Worm (Caenorhabditis elegans) whole organism, L1 larva: ENCODE measurements around the gene C05G5.5.
A peak's percentile ranks its signal among the peaks of the same experiment; 100 is the strongest.

Experiments
- C34B4.2 ChIP-seq: sonication (generic microtip); optimal IDR thresholded peaks from 2 replicates; lab custom pipeline; 2017; ENCODE audit warnings: mild to moderate bottlenecking, missing genetic modification characterization, missing compliant biosample characterization
- Y116A8C.19 ChIP-seq: sonication (generic microtip); optimal IDR thresholded peaks from 2 replicates; lab custom pipeline; 2016; ENCODE audit warnings: missing compliant biosample characterization, missing genetic modification characterization, borderline replicate concordance
- alr-1 ChIP-seq: fragments of 200-800 bp; sonication (Bioruptor generic); optimal IDR thresholded peaks from 2 replicates; lab custom pipeline; 2018; ENCODE audit warnings: borderline replicate concordance, mild to moderate bottlenecking, missing genetic modification characterization, missing compliant biosample characterization
- blmp-1 ChIP-seq: fragments of 150-350 bp; optimal IDR thresholded peaks from 2 replicates; lab custom pipeline; 2014; ENCODE audit warnings: missing biosample characterization, missing genetic modification characterization
- ceh-8 ChIP-seq: fragments of 200-800 bp; sonication (Bioruptor generic); optimal IDR thresholded peaks from 2 replicates; lab custom pipeline; 2018; ENCODE audit warnings: mild to moderate bottlenecking, missing genetic modification characterization, moderate library complexity, missing compliant biosample characterization
- dpl-1 ChIP-seq, 3 experiments: fragments of 150-350 bp in 2 of 3; sonication (generic microtip) in 1 of 3; optimal IDR thresholded peaks; 2 replicates each; lab custom pipeline; 2014 to 2017; ENCODE audit warnings: missing biosample characterization in 3 of 3, missing genetic modification characterization in 3 of 3, missing genetic modification reagents in 3 of 3
- dsc-1 ChIP-seq: sonication (generic microtip); optimal IDR thresholded peaks from 2 replicates; lab custom pipeline; 2016; ENCODE audit warnings: mild to moderate bottlenecking, missing genetic modification characterization, missing compliant biosample characterization
- efl-1 ChIP-seq, 4 experiments: fragments of 150-350 bp; optimal IDR thresholded peaks in 3 of 4; peaks in 1 of 4; 1 replicate in 1 of 4; 2 replicates in 3 of 4; lab custom pipeline; 2014; ENCODE audit warnings: missing biosample characterization in 2 of 4, missing genetic modification characterization in 2 of 4, missing genetic modification reagents in 2 of 4
- elt-2 ChIP-seq: sonication (generic microtip); optimal IDR thresholded peaks from 2 replicates; lab custom pipeline; 2016; ENCODE audit warnings: missing genetic modification characterization, mild to moderate bottlenecking, inconsistent platforms, missing compliant biosample characterization, missing genetic modification reagents
- elt-3 ChIP-seq, 6 experiments: fragments of 150-350 bp in 1 of 6; sonication (generic microtip); optimal IDR thresholded peaks; 2 replicates each; lab custom pipeline; 2017 to 2018; ENCODE audit warnings: missing biosample characterization in 6 of 6, missing genetic modification characterization in 6 of 6, inconsistent platforms in 1 of 6
- fkh-10 ChIP-seq: sonication (generic microtip); optimal IDR thresholded peaks from 2 replicates; lab custom pipeline; 2017; ENCODE audit warnings: missing biosample characterization, missing genetic modification reagents, missing genetic modification characterization
- fos-1 ChIP-seq: fragments of 150-350 bp; optimal IDR thresholded peaks from 2 replicates; lab custom pipeline; 2014; ENCODE audit warnings: missing biosample characterization, missing genetic modification characterization
- grh-1 ChIP-seq: fragments of 200-800 bp; sonication (Bioruptor generic); IDR thresholded peaks from 2 replicates; pipeline ENCODE4 v1.3.6; 2022; ENCODE audit warnings: missing genetic modification reagents, missing genetic modification characterization, missing compliant biosample characterization
- lin-14 ChIP-seq: fragments of 200-800 bp; sonication (Bioruptor generic); optimal IDR thresholded peaks from 2 replicates; lab custom pipeline; 2018; ENCODE audit warnings: mild to moderate bottlenecking, missing genetic modification characterization, moderate library complexity, missing compliant biosample characterization
- lin-35 ChIP-seq, 2 experiments: fragments of 150-350 bp; optimal IDR thresholded peaks; 2 replicates each; lab custom pipeline; 2014; ENCODE audit warnings: missing biosample characterization in 2 of 2, missing genetic modification characterization in 2 of 2, missing genetic modification reagents in 2 of 2
- lsy-2 ChIP-seq, 2 experiments: fragments of 150-350 bp; optimal IDR thresholded peaks; 2 replicates each; lab custom pipeline; 2014; ENCODE audit warnings: missing biosample characterization in 2 of 2, missing genetic modification characterization in 2 of 2
- mab-9 ChIP-seq: fragments of 200-800 bp; sonication (Bioruptor generic); IDR thresholded peaks from 2 replicates; pipeline ENCODE4 v1.3.6; 2022; ENCODE audit warnings: missing genetic modification reagents, missing genetic modification characterization, missing compliant biosample characterization
- mdl-1 ChIP-seq, 2 experiments: fragments of 150-350 bp; optimal IDR thresholded peaks; 2 replicates each; lab custom pipeline; 2014 to 2017; ENCODE audit warnings: missing biosample characterization in 2 of 2, missing genetic modification characterization in 2 of 2, inconsistent platforms in 1 of 2
- nhr-11 ChIP-seq: fragments of 150-350 bp; optimal IDR thresholded peaks from 2 replicates; lab custom pipeline; 2014; ENCODE audit warnings: missing biosample characterization, missing genetic modification characterization
- nhr-19 ChIP-seq: fragments of 200-800 bp; sonication (Bioruptor generic); conservative IDR thresholded peaks from 2 replicates; pipeline ENCODE4 v1.3.6; 2022; ENCODE audit warnings: missing genetic modification characterization, missing compliant biosample characterization
- nhr-20 ChIP-seq: sonication (generic microtip); optimal IDR thresholded peaks from 2 replicates; lab custom pipeline; 2016; ENCODE audit warnings: mild to moderate bottlenecking, missing genetic modification characterization, missing compliant biosample characterization
- nhr-47 ChIP-seq: sonication (generic microtip); optimal IDR thresholded peaks from 2 replicates; lab custom pipeline; 2016; ENCODE audit warnings: mild to moderate bottlenecking, missing genetic modification characterization, moderate library complexity, missing compliant biosample characterization
- nhr-71 ChIP-seq: sonication (generic microtip); optimal IDR thresholded peaks from 2 replicates; lab custom pipeline; 2016; ENCODE audit warnings: mild to moderate bottlenecking, missing genetic modification characterization, moderate library complexity, missing compliant biosample characterization
- nhr-77 ChIP-seq: fragments of 150-350 bp; optimal IDR thresholded peaks from 2 replicates; lab custom pipeline; 2014; ENCODE audit warnings: missing biosample characterization, missing genetic modification characterization
- nhr-85 ChIP-seq: sonication (generic microtip); peaks from one replicate; lab custom pipeline; 2016; ENCODE audit warnings: missing genetic modification characterization, inconsistent platforms, missing compliant biosample characterization
- nhr-90 ChIP-seq: sonication (generic microtip); optimal IDR thresholded peaks from 2 replicates; lab custom pipeline; 2016; ENCODE audit warnings: mild to moderate bottlenecking, missing genetic modification characterization, missing compliant biosample characterization; ENCODE audit not compliant: poor library complexity
- skn-1 ChIP-seq: fragments of 150-350 bp; optimal IDR thresholded peaks from 2 replicates; lab custom pipeline; 2014; ENCODE audit warnings: missing biosample characterization, missing genetic modification characterization
- snpc-4 ChIP-seq: fragments of 150-350 bp; optimal IDR thresholded peaks from 2 replicates; lab custom pipeline; 2014; ENCODE audit warnings: missing biosample characterization, missing genetic modification characterization
- snu-23 ChIP-seq: sonication (generic microtip); optimal IDR thresholded peaks from 2 replicates; lab custom pipeline; 2016; ENCODE audit warnings: missing genetic modification characterization, missing compliant biosample characterization
- sup-37 ChIP-seq: fragments of 200-800 bp; sonication (Bioruptor generic); optimal IDR thresholded peaks from 2 replicates; lab custom pipeline; 2018; ENCODE audit warnings: mild to moderate bottlenecking, missing genetic modification characterization, missing compliant biosample characterization
- tbx-2 ChIP-seq: sonication (generic microtip); optimal IDR thresholded peaks from 2 replicates; lab custom pipeline; 2016; ENCODE audit warnings: missing genetic modification characterization, missing compliant biosample characterization
- zip-4 ChIP-seq: fragments of 200-800 bp; sonication (Bioruptor generic); optimal IDR thresholded peaks from 2 replicates; lab custom pipeline; 2018; ENCODE audit warnings: mild to moderate bottlenecking, missing genetic modification characterization, moderate library complexity, missing compliant biosample characterization

C05G5.5 gene

DNA sequence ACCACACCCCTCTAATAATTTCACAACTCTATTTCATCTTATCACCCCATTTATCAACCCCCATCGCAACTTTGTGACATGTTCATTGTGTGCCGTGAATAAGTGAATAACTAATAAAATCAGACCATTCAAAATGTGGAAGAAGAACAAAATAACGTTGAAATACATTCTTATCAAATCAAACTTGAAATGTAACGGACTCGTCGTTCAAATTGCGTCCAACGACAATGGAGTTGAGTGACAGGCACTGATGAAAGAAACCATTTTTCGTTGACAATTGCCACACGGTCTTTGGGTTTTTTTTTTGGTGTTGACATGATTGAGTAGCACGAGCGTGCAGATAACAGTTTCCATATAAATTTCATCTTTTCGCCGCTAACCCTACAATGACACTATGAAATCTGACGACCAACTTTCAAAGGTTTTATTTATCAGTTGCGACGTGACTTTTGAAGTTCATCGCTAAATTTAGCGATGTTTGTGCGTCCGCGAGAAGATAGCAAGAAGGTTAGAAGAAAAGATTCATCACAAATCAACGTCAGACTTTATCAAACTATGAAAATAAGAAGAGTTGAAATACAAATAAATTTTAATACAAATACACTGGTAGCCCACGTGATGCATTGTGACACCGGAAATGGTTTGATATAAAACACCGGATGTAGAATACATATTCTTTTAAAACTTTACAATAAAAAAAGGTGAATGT, 22.7 kb upstream of the C05G5.5 start:
- peak in 1 of 3 experiments; percentile 16 for TF ChIP-seq dpl-1 (GFP tag; optimal IDR thresholded peaks at IDR 0.05; lab: Kevin White, UChicago)
- TF ChIP-seq nhr-47 (tag; lab: Kevin White, UChicago): peak; percentile 22
- TF ChIP-seq elt-2 (tag; lab: Kevin White, UChicago): peak; percentile 70
- TF ChIP-seq efl-1 (optimal IDR thresholded peaks at IDR 0.05; lab: Kevin White, UChicago): no peak
- peak in 1 of 2 experiments; percentile 43 for TF ChIP-seq efl-1 (GFP tag; optimal IDR thresholded peaks at IDR 0.05 in 1 of 2; lab: Kevin White, UChicago)
- peak; percentile 51 for TF ChIP-seq tbx-2 (tag; lab: Kevin White, UChicago)
- TF ChIP-seq lin-14 (GFP tag; lab: Kevin White, UChicago): peak; percentile 63
- peak; percentile 59 for TF ChIP-seq nhr-90 (tag; lab: Kevin White, UChicago)
- peak; percentile 90 for TF ChIP-seq nhr-85 (tag; lab: Kevin White, UChicago)
- no peak for TF ChIP-seq zip-4 (GFP tag; lab: Kevin White, UChicago)
- peak; percentile 67 for TF ChIP-seq nhr-71
- peak in 1 of 2 experiments; percentile 7 for TF ChIP-seq lin-35 (GFP tag; optimal IDR thresholded peaks at IDR 0.05; lab: Kevin White, UChicago)
- peak; percentile 38 for TF ChIP-seq nhr-19 (GFP tag; lab: Robert Waterston, UW)
- TF ChIP-seq elt-3 (tag; optimal IDR thresholded peaks at IDR 0.05; lab: Kevin White, UChicago): peak in 1 of 6 experiments; percentile 19
- peak in 1 of 2 experiments; percentile 47 for TF ChIP-seq mdl-1 (tag; optimal IDR thresholded peaks at IDR 0.05; lab: Kevin White, UChicago)
- TF ChIP-seq nhr-20 (tag; lab: Kevin White, UChicago): peak; percentile 72
- TF ChIP-seq fkh-10: no peak
- TF ChIP-seq grh-1: 0 out of 2 replicates have a peak, but pooled peaks have one; percentile 16
- no peak for TF ChIP-seq snpc-4
- no peak for TF ChIP-seq Y116A8C.19 (tag; lab: Kevin White, UChicago)
- TF ChIP-seq snu-23 (GFP tag; lab: Kevin White, UChicago): peak; percentile 34

- peak in 2 of 6 experiments; percentile 61 to 78 for TF ChIP-seq elt-3 (tag; optimal IDR thresholded peaks at IDR 0.05; lab: Kevin White, UChicago)
- peak; percentile 61 for TF ChIP-seq nhr-71
- peak; percentile 54 for TF ChIP-seq snu-23 (GFP tag; lab: Kevin White, UChicago)
- no peak for TF ChIP-seq mab-9 (GFP tag; lab: Robert Waterston, UW)
- peak; percentile 18 for TF ChIP-seq skn-1 (tag; lab: Kevin White, UChicago)
- TF ChIP-seq fos-1 (tag; lab: Kevin White, UChicago): no peak
- peak in 1 of 2 experiments; percentile 51 for TF ChIP-seq lin-35 (GFP tag; optimal IDR thresholded peaks at IDR 0.05; lab: Kevin White, UChicago)
- TF ChIP-seq nhr-11 (tag; lab: Kevin White, UChicago): no peak
- TF ChIP-seq blmp-1: peak; percentile 61
- peak; percentile 37 for TF ChIP-seq nhr-90 (tag; lab: Kevin White, UChicago)
- peak in 1 of 2 experiments; percentile 8 for TF ChIP-seq lsy-2 (tag; optimal IDR thresholded peaks at IDR 0.05; lab: Kevin White, UChicago)
- TF ChIP-seq tbx-2 (tag; lab: Kevin White, UChicago): peak; percentile 61
- TF ChIP-seq nhr-47 (tag; lab: Kevin White, UChicago): peak; percentile 20
- TF ChIP-seq nhr-85 (tag; lab: Kevin White, UChicago): peak; percentile 82
- peak; percentile 74 for TF ChIP-seq nhr-20 (tag; lab: Kevin White, UChicago)
- TF ChIP-seq nhr-19 (GFP tag; lab: Robert Waterston, UW): peak; percentile 18; the same call in 1 of the 2 replicates
- TF ChIP-seq ceh-8 (GFP tag; lab: Kevin White, UChicago): no peak
- TF ChIP-seq lin-14 (GFP tag; lab: Kevin White, UChicago): peak; percentile 54
- TF ChIP-seq mdl-1 (tag; optimal IDR thresholded peaks at IDR 0.05; lab: Kevin White, UChicago): peak in 1 of 2 experiments; percentile 62
Measured at ce11 chrX:14780176-14780575, 19.3 kb upstream of the C05G5.5 start.

DNA sequence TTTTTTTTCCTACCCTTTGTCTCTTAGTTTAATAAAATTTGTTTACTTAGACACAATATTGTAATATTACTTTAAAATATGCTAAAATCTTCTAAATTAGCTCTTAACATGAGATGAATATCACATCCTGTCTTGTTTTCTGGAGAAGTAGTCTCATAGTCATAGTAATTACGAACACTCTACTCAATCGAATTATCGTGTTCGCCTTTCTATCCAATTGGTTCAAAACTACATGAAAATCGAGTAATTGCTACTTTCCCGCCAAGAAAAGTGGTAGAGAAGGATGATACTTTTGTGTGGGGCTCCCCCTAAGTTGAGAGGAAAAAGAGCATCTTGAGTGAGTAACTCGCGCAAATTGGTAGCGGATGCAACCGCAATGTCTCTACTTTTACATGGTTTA, 17.2 kb upstream of the C05G5.5 start:
- TF ChIP-seq dsc-1 (tag; lab: Kevin White, UChicago): peak; percentile 34
- TF ChIP-seq lin-14 (GFP tag; lab: Kevin White, UChicago): no peak

ce11 chrX:14776312-14776711, 15.4 kb upstream of the C05G5.5 start:
- no peak for TF ChIP-seq sup-37 (GFP tag; lab: Kevin White, UChicago)
- no peak for TF ChIP-seq C34B4.2 (tag; lab: Kevin White, UChicago)
- peak; percentile 37 for TF ChIP-seq lin-14 (GFP tag; lab: Kevin White, UChicago)
- no peak for TF ChIP-seq efl-1 (optimal IDR thresholded peaks at IDR 0.05; lab: Kevin White, UChicago)
- peak in 1 of 2 experiments; percentile 93 for TF ChIP-seq efl-1 (GFP tag; optimal IDR thresholded peaks at IDR 0.05 in 1 of 2; lab: Kevin White, UChicago)
- no peak for TF ChIP-seq nhr-77
- no peak for TF ChIP-seq alr-1 (tag; lab: Kevin White, UChicago)
- TF ChIP-seq tbx-2 (tag; lab: Kevin White, UChicago): peak; percentile 21
